Fruit fly (Drosophila melanogaster) ovary, adult (tissue): Measurements from ENCODE around the gene CG14650.

Experiments
- CG17801 ChIP-seq: fragments of 200-800 bp; optimal IDR thresholded peaks from 2 replicates; lab custom pipeline; 2019; ENCODE audit warnings: missing biosample characterization, mild to moderate bottlenecking, missing genetic modification characterization, moderate library complexity; ENCODE audit not compliant: partially characterized antibody

Gene CG14650

DNA sequence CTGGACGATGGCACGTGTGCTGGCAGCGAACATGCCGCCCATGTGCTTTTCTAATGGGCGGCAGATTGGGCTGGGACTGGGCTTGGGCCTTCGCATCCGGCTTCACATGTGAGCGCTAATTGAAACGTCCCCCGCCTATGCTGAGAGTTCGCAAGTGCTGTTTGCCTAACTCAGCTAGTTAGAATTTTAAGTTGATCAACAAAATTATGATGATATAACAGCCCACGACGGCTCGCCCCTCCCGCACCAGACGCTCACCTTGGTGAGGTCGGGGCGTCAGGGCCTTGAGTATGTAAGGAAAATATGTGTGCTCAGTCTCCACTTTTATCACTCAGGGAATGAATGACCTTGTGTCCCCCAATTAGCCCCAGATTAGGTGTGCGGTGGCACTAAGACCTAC lies 29.7 kb downstream of the CG14650 start:
- no peak for TF ChIP-seq CG17801 (GFP tag; lab: Kevin White, UChicago)

DNA sequence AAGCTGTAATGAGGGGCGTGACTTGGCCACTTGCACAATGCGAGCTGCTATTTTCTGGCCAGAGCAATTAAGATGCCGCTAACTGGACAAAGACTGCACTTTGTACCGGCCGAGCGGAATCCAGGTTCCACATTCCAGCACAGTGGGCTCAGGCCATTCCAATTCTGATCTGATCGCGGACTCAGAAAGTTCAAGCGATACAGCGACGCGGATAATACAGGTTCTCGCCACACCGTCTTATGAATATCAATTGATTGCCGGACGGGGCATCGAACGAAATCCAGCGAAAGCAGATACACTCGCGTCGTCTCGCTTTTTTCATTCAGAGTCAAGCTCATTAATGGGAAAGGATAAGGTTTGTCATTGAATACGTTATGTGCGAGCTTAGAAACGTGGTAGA lies 31.7 kb downstream of the CG14650 start:
- no peak for TF ChIP-seq CG17801 (GFP tag; lab: Kevin White, UChicago)

DNA sequence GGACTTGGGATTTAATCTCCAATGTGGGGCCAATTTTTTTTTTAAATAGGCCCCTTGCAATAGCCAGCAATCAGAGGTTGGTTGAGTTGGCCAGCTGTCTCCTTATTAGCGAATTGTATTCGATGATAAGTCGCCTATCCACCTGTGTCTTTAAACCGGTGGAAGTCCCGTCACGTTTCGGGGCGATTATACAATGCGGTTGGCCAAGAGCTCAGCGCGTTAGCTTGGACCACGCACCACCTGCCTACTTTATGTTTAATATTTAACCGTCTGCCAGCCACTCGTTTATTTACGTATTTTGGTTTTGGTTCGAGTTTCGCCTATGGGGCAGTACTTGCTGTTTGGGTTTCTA lies 33.5 kb downstream of the CG14650 start:
- no peak for TF ChIP-seq CG17801 (GFP tag; lab: Kevin White, UChicago)

DNA sequence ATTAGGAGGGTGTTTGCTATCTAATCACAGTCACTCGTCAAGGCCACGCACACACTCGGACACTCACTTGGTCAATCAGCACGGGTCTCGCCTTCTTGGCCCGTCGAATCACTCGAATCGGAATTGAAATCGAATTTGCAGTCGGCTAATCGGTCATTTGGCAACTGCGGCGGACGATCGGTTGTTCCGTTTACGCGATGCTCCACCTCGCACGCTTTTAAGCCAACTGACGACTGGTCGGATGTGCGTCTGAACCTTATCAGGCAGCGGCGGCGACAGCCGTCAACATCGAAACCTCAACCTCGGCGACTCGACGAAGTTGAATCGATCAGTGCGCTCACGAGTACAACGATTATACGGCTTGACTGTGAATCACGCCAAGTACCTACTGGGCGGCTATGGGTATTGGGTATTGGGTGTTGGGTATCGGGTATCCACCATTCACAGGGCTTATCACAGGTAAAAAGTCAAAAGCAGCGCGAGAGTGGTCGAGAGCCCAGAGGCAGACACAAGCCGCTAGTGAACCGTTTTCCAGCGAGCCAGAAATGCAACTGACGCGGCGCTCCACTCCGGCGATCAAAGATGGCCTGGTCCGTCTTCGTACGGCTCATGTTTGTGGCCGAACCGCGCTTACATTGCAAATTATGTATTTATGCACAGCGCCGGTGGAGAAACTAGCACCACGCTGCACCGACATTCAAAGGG lies 34.0 kb downstream of the CG14650 start:
- TF ChIP-seq CG17801 (GFP tag; lab: Kevin White, UChicago) = peak; percentile 27

DNA sequence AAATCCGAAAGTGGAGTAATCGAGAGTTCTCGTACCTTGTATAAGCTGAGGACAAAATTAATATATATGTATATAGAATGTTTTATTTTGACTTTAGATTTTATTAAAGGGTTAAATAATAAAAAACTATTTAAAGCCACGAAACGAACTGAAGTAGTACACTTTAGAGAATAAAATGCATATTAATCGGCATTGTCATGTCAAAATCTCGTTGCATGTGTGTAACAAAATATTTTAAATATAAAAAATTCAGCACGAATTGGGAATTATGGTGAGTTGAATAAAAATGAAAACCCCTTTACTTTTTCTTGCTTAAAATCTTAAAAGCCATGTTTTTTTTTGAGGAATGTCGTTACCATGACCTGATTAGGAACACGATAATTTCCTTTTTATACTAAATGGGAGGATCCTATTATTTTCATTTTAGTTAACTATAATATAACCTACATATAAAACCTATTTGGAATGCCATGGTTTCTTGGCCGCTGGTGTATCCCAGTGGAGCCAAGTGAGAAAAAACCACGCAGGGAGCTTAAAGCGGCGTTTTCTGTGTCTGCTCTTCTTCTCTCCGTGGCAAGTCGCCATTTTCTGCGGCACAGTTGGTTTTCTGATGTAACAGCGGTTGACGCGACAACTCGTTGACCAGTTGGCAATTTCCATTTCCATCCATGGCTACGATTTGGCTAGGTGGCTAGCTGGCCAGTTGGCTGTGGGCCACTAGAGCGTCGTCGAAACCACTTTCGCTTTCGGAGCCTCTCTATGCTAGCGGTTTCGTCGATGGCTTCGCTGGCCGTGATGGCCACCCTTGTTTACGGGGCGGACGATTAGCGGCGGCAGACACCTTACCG lies 34.9 kb downstream of the CG14650 start:
- no peak for TF ChIP-seq CG17801 (GFP tag; lab: Kevin White, UChicago)

DNA sequence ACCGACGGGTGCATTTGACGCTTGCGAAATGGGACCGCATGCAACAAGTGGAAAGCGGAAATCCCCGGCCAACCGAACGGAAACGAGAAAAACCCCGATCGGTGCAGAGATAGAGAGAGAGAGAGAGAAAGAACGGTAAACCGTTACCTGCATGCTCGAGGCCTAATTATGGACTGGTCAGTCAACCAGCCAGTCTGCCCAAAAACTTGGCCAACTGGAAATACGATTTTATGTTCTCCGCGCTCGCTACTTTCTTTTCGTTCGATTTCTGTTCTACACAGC lies 35.4 kb downstream of the CG14650 start:
- no peak for TF ChIP-seq CG17801 (GFP tag; lab: Kevin White, UChicago)

DNA sequence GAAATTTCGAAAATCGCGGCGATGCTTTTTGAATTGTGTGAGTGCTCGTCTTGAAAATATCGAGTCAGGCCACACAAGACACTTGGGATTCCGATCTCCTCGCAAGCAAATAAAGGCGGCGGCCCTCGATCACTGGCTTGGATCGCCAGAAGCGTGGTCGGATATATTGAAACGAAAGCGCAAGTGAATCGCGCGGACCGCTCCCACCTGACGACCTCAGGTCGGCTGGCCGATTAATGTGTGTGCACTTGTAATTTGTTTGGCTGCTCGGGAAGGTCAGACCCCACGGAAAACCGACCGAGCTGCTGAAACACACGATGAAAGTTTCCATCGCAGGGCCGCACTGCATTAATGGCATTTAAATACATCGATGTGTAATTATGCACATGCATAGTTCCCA lies 38.2 kb downstream of the CG14650 start:
- no peak for TF ChIP-seq CG17801 (GFP tag; lab: Kevin White, UChicago)

DNA sequence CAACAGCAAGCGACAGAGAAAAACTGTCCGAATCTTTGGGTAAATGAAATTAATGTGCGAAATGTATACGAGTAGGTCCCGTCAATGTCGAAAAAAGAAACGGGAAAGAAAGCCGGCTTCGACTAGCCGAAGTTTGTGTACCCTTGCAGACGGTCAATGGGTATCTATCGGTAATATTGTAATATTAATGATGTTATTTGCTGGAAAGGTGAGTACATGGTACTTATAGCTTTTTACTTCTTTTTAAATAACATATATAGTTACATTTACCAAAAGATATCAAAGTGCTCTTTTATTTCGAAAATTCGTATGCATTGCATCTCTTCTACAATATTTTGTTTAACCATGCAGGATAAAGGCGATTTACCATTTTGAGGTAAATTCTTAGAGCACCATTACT lies 38.8 kb downstream of the CG14650 start:
- TF ChIP-seq CG17801 (GFP tag; lab: Kevin White, UChicago) = no peak

DNA sequence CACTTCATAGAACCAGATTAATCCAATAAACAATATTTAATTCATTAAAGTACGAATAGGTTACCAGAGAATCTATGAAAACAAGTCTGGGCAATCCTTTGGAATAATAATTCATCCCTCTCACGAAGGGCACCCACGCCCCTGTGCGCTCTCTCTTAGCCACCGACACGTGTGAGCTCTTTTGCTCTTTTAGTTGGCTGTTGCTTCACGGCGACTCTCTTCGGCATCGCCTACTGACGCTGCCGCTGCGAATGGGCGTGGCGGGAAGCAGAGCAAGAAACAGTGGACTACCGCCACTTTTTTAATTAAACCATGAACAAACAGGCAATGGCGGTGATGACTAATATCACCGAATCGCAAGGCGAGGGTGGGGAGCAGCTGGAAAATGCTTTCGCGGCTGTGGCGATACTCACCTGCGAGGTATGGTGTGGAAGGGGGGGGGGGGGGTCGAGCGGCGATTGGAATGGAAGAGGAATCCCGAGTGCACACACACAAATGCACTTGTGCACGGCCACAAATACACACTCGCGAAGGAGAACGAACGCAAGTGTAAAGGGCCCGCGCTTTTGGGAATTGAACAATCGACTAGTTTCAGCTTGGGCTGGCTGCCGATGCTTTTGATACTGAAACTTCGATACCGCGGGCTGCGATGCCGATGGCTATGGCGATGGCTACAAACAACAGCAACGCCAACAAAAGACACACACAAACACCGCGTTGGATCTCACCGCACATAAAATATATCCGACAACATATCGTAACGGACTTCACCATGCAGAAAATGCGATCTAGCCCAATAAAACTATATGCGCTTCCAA lies 41.2 kb downstream of the CG14650 start:
- peak; percentile 80 for TF ChIP-seq CG17801 (GFP tag; lab: Kevin White, UChicago)

DNA sequence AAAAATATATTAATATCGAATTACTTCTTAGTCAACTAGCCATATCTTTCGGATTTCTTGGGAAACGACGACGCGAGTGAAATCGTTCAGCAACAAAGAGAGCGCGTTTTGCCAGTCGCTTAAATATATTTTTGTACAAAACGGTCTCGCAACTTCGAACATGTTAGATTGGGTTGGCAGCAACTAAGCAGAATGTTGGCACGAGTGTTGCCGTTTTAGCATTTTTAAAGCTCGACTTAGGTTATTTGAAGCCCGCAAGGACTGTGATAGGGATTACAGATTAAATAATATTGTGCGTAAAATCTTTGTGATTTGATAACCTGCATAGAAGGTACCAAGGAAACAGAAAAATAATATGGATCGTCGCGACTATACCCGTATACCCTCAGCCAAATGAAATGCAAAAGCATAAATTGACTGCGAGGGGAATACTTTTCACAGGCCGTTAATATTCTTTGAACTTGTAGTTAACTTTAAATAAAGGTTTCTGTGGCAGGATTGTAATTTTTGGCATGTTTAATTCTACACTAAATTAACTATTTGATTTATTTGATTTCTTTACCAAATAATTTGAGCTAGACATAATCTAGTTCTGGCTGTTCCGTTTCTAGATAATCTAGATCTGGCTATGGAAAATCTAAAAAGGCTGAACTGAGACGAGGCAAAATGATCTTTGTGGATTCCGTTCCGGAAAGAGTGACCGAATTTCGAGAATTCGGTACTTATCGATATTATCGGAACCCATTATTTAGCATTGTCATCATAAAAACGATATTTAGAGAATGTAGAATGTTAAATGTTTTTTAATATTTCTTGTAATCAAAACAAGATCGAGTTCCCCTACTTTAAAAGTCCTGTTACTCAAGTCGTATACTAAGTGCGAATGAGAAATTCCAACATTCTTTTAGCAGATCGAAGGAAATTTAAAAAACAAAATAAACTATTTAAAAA lies 42.1 kb downstream of the CG14650 start, which contains the start of gene CG31523:
CG31523 (minus strand) TSS at position 170 of the 951 bp plus-strand sequence.
- TF ChIP-seq CG17801 (GFP tag; lab: Kevin White, UChicago) = no peak

DNA sequence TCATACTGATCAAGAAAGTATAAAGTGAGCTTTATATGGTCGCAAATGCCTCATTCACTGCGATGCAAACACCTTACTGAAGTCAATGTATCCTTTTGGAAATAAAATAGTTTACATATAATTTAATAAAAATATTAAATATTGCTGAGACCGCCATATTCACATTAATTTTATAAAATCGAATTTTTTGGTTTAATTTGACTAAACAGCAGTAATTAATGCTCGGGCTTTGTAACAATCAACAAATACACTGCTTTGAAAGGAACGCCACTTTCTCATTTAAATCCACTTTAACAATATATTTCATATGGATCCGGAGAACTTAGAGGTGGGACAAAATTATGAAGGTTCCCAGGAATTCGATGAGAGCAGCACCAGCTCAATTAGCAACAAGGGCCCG lies 43.3 kb downstream of the CG14650 start, which contains the start of gene sac:
sac (plus strand) TSS at position 301 of the 400 bp plus-strand sequence.
- TF ChIP-seq CG17801 (GFP tag; lab: Kevin White, UChicago) = no peak

DNA sequence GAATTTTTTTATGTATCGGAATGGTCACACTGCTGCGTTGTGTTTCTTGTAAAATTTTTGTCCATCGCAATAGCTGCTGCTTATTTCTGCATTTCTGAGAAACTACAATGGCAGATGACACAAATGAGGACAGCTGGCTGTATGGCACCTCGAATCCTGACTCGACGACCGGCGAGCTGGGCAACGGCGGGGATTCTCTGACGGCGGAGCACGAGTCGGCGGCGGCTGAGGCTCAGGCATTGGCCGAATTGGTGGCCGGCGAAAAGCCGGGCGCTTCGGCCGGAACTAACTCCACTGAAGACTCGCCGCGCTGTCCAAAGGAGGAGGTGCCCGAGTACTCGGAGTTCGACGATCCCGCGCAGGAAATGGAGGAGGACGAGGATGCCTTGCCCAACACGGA lies 47.8 kb downstream of the CG14650 start, which contains the start of gene Fip1:
Fip1 (plus strand) TSS at position 10 of the 400 bp plus-strand sequence.
- TF ChIP-seq CG17801 (GFP tag; lab: Kevin White, UChicago) = no peak
